Worm (Caenorhabditis elegans): ENCODE measurements around the gene F09E5.3.

- TF ChIP-seq ref-2 (tag; optimal IDR thresholded peaks at IDR 0.05) (no peak), nhr-11 (tag; optimal IDR thresholded peaks at IDR 0.05) (no peak), ceh-22 (tag; optimal IDR thresholded peaks at IDR 0.05) (no peak), fax-1 (tag; optimal IDR thresholded peaks at IDR 0.05) (no peak), unc-55 (GFP tag; optimal IDR thresholded peaks at IDR 0.05) (no peak), lin-11 (tag; optimal IDR thresholded peaks at IDR 0.05) (no peak), ama-1 (optimal IDR thresholded peaks at IDR 0.05) (no peak), che-1 (tag; optimal IDR thresholded peaks at IDR 0.05) (no peak), pha-2 (tag; optimal IDR thresholded peaks at IDR 0.05) (no peak), hlh-8 (tag; optimal IDR thresholded peaks at IDR 0.05) (no peak), pha-4 (tag; optimal IDR thresholded peaks at IDR 0.05) (no peak), ceh-30 (tag; optimal IDR thresholded peaks at IDR 0.05) (no peak), pax-1 (tag; optimal IDR thresholded peaks at IDR 0.05) (no peak), pag-3 (tag; optimal IDR thresholded peaks at IDR 0.05; ENCODE audit: borderline replicate concordance) (no peak)
These were observed 22.0 kb upstream of the F09E5.3 start, which contains the start of gene F09E5.7 for ce11 chrII:5351799-5352198.

All from whole organism, late embryonic.